Fruit fly (Drosophila melanogaster) S2 (cell line): ENCODE results near the gene fz.

Experiments used
- CG8478 ChIP-seq: fragments of >200 bp; optimal IDR thresholded peaks from 2 replicates; lab custom pipeline; 2018
- CTCF ChIP-seq, 2 experiments: fragments of >200 bp; optimal IDR thresholded peaks; 2 replicates each; lab custom pipeline; 2018

dm6 chr3L:14229481-14229880 lies 44.7 kb upstream of the fz start:
- TF ChIP-seq CG8478 (lab: Kevin White, UChicago): no peak
- no peak for TF ChIP-seq CTCF (optimal IDR thresholded peaks at IDR 0.05; lab: Kevin White, UChicago)
